Worm (Caenorhabditis elegans) whole organism, mixed stage, embryonic: ENCODE measurements around the gene M03B6.4.

Experiments used
- M03D4.4 ChIP-seq: sonication (generic microtip); optimal IDR thresholded peaks from 2 replicates; lab custom pipeline; 2017; ENCODE audit warnings: mild to moderate bottlenecking, missing genetic modification characterization, missing compliant biosample characterization
- bed-3 ChIP-seq: fragments of 200-800 bp; sonication (Bioruptor generic); optimal IDR thresholded peaks from 3 replicates; lab custom pipeline; 2018; ENCODE audit warnings: mild to moderate bottlenecking, missing genetic modification characterization, moderate library complexity, missing compliant biosample characterization
- blmp-1 ChIP-seq: fragments of 150-350 bp; optimal IDR thresholded peaks from 2 replicates; lab custom pipeline; 2014; ENCODE audit warnings: missing biosample characterization, missing genetic modification characterization
- ceh-39 ChIP-seq: fragments of 150-350 bp; optimal IDR thresholded peaks from 2 replicates; lab custom pipeline; 2014; ENCODE audit warnings: missing biosample characterization, missing genetic modification characterization
- ceh-43 ChIP-seq: fragments of 200-800 bp; sonication (Bioruptor generic); optimal IDR thresholded peaks from 2 replicates; lab custom pipeline; 2018; ENCODE audit warnings: mild to moderate bottlenecking, missing genetic modification characterization, moderate library complexity, missing compliant biosample characterization
- ces-1 ChIP-seq: fragments of 150-350 bp; optimal IDR thresholded peaks from 2 replicates; lab custom pipeline; 2014; ENCODE audit warnings: missing biosample characterization, missing genetic modification reagents, missing genetic modification characterization
- cnd-1 ChIP-seq: fragments of 200-800 bp; sonication (Bioruptor generic); optimal IDR thresholded peaks from 2 replicates; lab custom pipeline; 2018; ENCODE audit warnings: mild to moderate bottlenecking, missing genetic modification characterization, missing compliant biosample characterization
- drap-1 ChIP-seq: fragments of 200-800 bp; sonication (Bioruptor generic); optimal IDR thresholded peaks from 3 replicates; lab custom pipeline; 2018; ENCODE audit warnings: mild to moderate bottlenecking, missing genetic modification characterization, missing compliant biosample characterization
- elt-1 ChIP-seq: sonication (generic microtip); optimal IDR thresholded peaks from 2 replicates; lab custom pipeline; 2017; ENCODE audit warnings: missing genetic modification characterization, mild to moderate bottlenecking, missing compliant biosample characterization, antibody characterized with exemption, moderate library complexity, borderline replicate concordance; ENCODE audit not compliant: insufficient read depth
- elt-3 ChIP-seq: fragments of 150-350 bp; optimal IDR thresholded peaks from 2 replicates; lab custom pipeline; 2014; ENCODE audit warnings: missing biosample characterization, missing genetic modification characterization
- flh-1 ChIP-seq: fragments of 200-800 bp; sonication (Bioruptor generic); optimal IDR thresholded peaks from 2 replicates; lab custom pipeline; 2018; ENCODE audit warnings: mild to moderate bottlenecking, missing genetic modification characterization, moderate library complexity, missing compliant biosample characterization
- ham-2 ChIP-seq: fragments of 200-800 bp; sonication (Bioruptor generic); optimal IDR thresholded peaks from 2 replicates; lab custom pipeline; 2018; ENCODE audit warnings: mild to moderate bottlenecking, missing genetic modification characterization, missing compliant biosample characterization
- hlh-1 ChIP-seq: fragments of 150-350 bp; optimal IDR thresholded peaks from 2 replicates; lab custom pipeline; 2014; ENCODE audit warnings: missing biosample characterization, missing genetic modification reagents, missing genetic modification characterization
- lin-13 ChIP-seq: fragments of 150-350 bp; optimal IDR thresholded peaks from 2 replicates; lab custom pipeline; 2014; ENCODE audit warnings: missing biosample characterization, missing genetic modification characterization
- lin-32 ChIP-seq: fragments of 200-800 bp; sonication (Bioruptor generic); optimal IDR thresholded peaks from 2 replicates; lab custom pipeline; 2018; ENCODE audit warnings: mild to moderate bottlenecking, missing genetic modification characterization, missing compliant biosample characterization
- mab-5 ChIP-seq: fragments of 150-350 bp; optimal IDR thresholded peaks from 2 replicates; lab custom pipeline; 2014; ENCODE audit warnings: missing biosample characterization, missing genetic modification characterization
- mep-1 ChIP-seq: fragments of 150-350 bp; optimal IDR thresholded peaks from 2 replicates; lab custom pipeline; 2017; ENCODE audit warnings: missing biosample characterization, missing genetic modification reagents, missing genetic modification characterization, inconsistent platforms
- mls-2 ChIP-seq: sonication (generic microtip); optimal IDR thresholded peaks from 2 replicates; lab custom pipeline; 2016; ENCODE audit warnings: mild to moderate bottlenecking, missing genetic modification characterization, moderate library complexity, missing compliant biosample characterization
- nhr-12 ChIP-seq: fragments of 150-350 bp; optimal IDR thresholded peaks from 2 replicates; lab custom pipeline; 2014; ENCODE audit warnings: missing biosample characterization, missing genetic modification characterization
- nhr-2 ChIP-seq: fragments of 150-350 bp; optimal IDR thresholded peaks from 2 replicates; lab custom pipeline; 2014; ENCODE audit warnings: missing biosample characterization, missing genetic modification characterization
- nhr-237 ChIP-seq: fragments of 150-350 bp; optimal IDR thresholded peaks from 2 replicates; lab custom pipeline; 2014; ENCODE audit warnings: missing biosample characterization, missing genetic modification characterization
- nhr-28 ChIP-seq: fragments of 150-350 bp; optimal IDR thresholded peaks from 2 replicates; lab custom pipeline; 2014; ENCODE audit warnings: missing biosample characterization, missing genetic modification characterization
- nhr-76 ChIP-seq: sonication (generic microtip); optimal IDR thresholded peaks from 2 replicates; lab custom pipeline; 2017; ENCODE audit warnings: missing biosample characterization, missing genetic modification characterization
- pha-4 ChIP-seq: fragments of 150-350 bp; optimal IDR thresholded peaks from 2 replicates; lab custom pipeline; 2018; ENCODE audit warnings: missing biosample characterization, missing genetic modification reagents, missing genetic modification characterization
- sptf-1 ChIP-seq: sonication (generic microtip); optimal IDR thresholded peaks from 2 replicates; lab custom pipeline; 2017; ENCODE audit warnings: mild to moderate bottlenecking, missing genetic modification characterization, moderate library complexity, missing compliant biosample characterization
- unc-120 ChIP-seq: sonication (generic microtip); optimal IDR thresholded peaks from 2 replicates; lab custom pipeline; 2017; ENCODE audit warnings: missing genetic modification characterization, missing compliant biosample characterization; ENCODE audit not compliant: poor library complexity, severe bottlenecking
- unc-39 ChIP-seq: fragments of 150-350 bp; optimal IDR thresholded peaks from 2 replicates; lab custom pipeline; 2014; ENCODE audit warnings: missing biosample characterization, missing genetic modification characterization
- unc-62 ChIP-seq: fragments of 150-350 bp; optimal IDR thresholded peaks from 2 replicates; lab custom pipeline; 2014; ENCODE audit warnings: missing biosample characterization, missing genetic modification reagents, missing genetic modification characterization
- zip-8 ChIP-seq: fragments of 150-350 bp; optimal IDR thresholded peaks from 2 replicates; lab custom pipeline; 2014; ENCODE audit warnings: missing biosample characterization, missing genetic modification characterization

Gene M03B6.4

DNA sequence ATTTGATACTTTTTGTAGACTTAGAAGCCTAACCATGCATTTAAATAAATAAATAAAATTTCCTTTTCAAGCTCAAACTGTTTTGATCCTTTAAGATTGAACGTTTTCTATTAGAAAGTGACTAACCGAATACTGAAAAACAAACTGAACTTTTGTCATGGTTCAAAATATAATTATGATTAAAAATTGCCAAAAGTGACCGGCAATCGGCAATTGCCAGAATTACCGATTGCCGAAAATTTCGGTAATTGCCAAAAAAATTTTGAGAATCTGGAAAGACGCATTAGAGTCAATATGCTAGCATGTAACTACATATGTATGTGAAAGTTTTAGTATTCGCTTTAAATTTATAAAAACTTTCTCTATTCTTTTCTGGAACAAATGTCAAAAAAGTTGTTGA is 15.0 kb upstream of the M03B6.4 start, which contains the start of gene M03B6.5:
Gene M03B6.5 (plus strand): TSS at position 301 of the 400 bp plus-strand sequence.
- TF ChIP-seq drap-1 (no peak), nhr-28 (tag; lab: Kevin White, UChicago) (no peak), ces-1 (no peak), blmp-1 (tag; lab: Kevin White, UChicago) (no peak), mab-5 (tag; lab: Kevin White, UChicago) (no peak), hlh-1 (tag; lab: Kevin White, UChicago) (no peak), nhr-237 (no peak), bed-3 (GFP tag; lab: Kevin White, UChicago) (no peak), nhr-76 (tag; lab: Kevin White, UChicago) (no peak), cnd-1 (tag; lab: Kevin White, UChicago) (no peak), unc-62 (GFP tag; lab: Kevin White, UChicago) (no peak), mls-2 (tag; lab: Kevin White, UChicago) (no peak), elt-1 (no peak), nhr-12 (tag; lab: Kevin White, UChicago) (no peak), nhr-2 (tag; lab: Kevin White, UChicago) (no peak), unc-39 (tag; lab: Kevin White, UChicago) (no peak)

DNA sequence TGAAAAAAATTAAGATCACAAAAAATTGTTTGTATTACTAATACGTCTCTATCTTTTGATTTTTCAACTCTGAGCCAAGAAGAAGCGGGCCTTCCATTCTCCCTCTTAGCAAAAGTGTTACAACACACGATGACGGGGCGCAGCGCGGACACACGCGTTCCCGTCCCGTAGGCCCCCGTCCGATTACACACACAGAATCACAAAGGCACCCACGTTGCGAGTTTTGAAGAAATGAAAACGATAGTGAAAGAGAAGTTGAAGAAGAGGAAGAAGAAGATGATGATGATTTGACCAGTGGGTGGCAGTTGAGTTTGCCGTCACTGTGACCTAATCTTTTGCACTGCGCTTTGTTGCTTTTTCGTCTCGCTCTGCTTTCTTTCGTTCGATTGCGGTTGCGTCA is 12.6 kb upstream of the M03B6.4 start:
- TF ChIP-seq lin-13 (tag; lab: Kevin White, UChicago) (no peak), nhr-28 (tag; lab: Kevin White, UChicago) (no peak), hlh-1 (tag; lab: Kevin White, UChicago) (peak; percentile 2)
- TF ChIP-seq, all 35 proteins: peak for 1

DNA sequence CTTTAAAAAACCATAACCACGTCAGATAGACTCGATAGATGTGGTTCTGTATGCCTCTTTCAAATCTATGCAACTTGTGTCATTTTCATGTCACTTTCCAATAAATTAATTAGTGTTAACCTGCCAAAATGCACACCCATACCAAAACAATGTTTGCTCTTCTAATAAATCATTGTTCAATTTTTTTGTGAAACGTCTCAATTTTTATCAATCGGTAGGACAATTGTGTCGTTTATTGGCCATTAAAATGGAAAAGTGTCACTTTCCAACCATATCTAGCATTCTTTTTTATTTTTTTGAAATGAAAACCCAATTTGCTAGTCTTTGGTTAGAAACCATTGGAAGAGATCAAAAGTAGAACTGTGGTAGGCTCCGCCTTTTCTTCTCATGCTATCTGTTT is 8.3 kb upstream of the M03B6.4 start:
- TF ChIP-seq mab-5 (tag; lab: Kevin White, UChicago) (no peak), mep-1 (tag; lab: Kevin White, UChicago) (no peak), lin-32 (GFP tag; lab: Kevin White, UChicago) (no peak), flh-1 (GFP tag; lab: Kevin White, UChicago) (no peak), unc-39 (tag; lab: Kevin White, UChicago) (no peak), unc-62 (GFP tag; lab: Kevin White, UChicago) (no peak), blmp-1 (tag; lab: Kevin White, UChicago) (no peak), unc-120 (no peak), hlh-1 (tag; lab: Kevin White, UChicago) (no peak), nhr-76 (tag; lab: Kevin White, UChicago) (no peak), nhr-28 (tag; lab: Kevin White, UChicago) (no peak), cnd-1 (tag; lab: Kevin White, UChicago) (no peak), lin-13 (tag; lab: Kevin White, UChicago) (no peak), mls-2 (tag; lab: Kevin White, UChicago) (no peak), ham-2 (GFP tag; lab: Kevin White, UChicago) (no peak), nhr-237 (no peak), M03D4.4 (no peak), ceh-43 (GFP tag; lab: Kevin White, UChicago) (no peak), elt-3 (no peak)

DNA sequence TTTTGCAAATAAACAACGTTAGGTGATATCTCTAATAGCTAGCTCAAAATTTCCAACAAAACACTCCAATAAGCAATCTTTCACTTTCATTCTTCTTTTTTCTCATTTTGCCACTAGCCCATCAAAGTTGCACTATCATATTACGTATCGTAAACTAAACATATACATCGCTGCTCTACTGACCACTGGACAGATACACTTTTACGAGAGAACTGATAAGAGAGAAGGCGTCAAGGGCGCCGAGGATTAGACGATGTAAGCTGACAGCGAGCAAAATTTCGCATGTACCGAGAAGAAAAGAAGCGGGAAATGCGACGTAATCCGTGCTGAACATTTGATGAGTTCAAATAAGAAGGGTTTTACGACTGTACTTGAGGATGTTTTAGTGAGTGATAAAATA is 7.1 kb upstream of the M03B6.4 start:
- TF ChIP-seq lin-13 (tag; lab: Kevin White, UChicago) (no peak), elt-3 (no peak), nhr-237 (no peak), ceh-39 (tag; lab: Kevin White, UChicago) (no peak), mep-1 (tag; lab: Kevin White, UChicago) (no peak)

DNA sequence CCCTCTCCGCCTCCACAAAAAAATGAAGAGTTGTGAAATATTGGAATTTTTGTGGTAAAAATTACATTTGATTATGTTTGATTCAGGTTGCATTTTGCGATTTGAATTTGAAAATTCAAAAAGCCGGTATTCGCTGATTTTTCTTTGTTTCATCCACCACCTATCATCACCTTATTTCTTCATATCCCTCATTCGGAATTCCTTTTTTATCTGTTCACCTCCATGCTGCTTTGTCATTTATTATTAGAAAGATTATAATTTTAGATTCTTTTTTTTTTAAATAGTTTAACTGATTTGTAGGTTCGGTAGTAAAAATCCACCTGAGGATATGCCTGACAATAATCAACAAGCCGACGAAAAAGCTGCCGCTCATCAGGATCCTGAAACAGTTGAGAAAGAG is 6.0 kb upstream of the M03B6.4 start, which contains the start of gene mct-3:
Gene mct-3 (plus strand): TSS at position 301 of the 400 bp plus-strand sequence.
- TF ChIP-seq blmp-1 (tag; lab: Kevin White, UChicago), result no peak
- TF ChIP-seq lin-32 (GFP tag; lab: Kevin White, UChicago), result no peak
- TF ChIP-seq unc-120, result no peak
- no peak for TF ChIP-seq nhr-76 (tag; lab: Kevin White, UChicago)
- no peak for TF ChIP-seq elt-3

DNA sequence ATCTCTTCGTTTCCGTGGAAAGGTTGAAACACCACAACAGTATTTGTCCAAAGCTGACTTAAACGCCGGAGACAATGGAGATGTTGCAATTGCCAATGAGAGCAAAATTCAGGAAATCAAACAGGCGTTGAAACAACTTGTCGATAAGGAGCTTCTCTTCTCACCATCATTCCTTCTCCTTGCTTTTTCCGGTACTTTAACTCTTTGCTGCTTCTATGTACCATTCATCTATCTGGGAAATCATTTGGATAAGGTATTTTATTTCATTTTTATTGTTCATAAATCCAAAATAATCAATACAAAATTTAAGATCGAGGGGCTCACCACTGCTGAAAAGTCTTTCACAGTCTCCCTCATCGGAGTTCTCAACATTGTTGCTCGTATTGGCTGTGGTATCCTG is 2.7 kb upstream of the M03B6.4 start:
- TF ChIP-seq unc-62 (GFP tag; lab: Kevin White, UChicago), result no peak
- no peak for TF ChIP-seq pha-4 (tag; lab: Kevin White, UChicago)
- no peak for TF ChIP-seq unc-120
- no peak for TF ChIP-seq mep-1 (tag; lab: Kevin White, UChicago)
- no peak for TF ChIP-seq flh-1 (GFP tag; lab: Kevin White, UChicago)
- TF ChIP-seq nhr-237, result no peak
- no peak for TF ChIP-seq elt-3
- no peak for TF ChIP-seq mab-5 (tag; lab: Kevin White, UChicago)
- no peak for TF ChIP-seq bed-3 (GFP tag; lab: Kevin White, UChicago)
- TF ChIP-seq zip-8 (tag; lab: Kevin White, UChicago), result no peak
- no peak for TF ChIP-seq unc-39 (tag; lab: Kevin White, UChicago)
- TF ChIP-seq sptf-1 (tag; lab: Kevin White, UChicago), result no peak
- no peak for TF ChIP-seq nhr-28 (tag; lab: Kevin White, UChicago)
- TF ChIP-seq mls-2 (tag; lab: Kevin White, UChicago), result no peak
